Fruit fly (Drosophila melanogaster) whole organism, embryonic: Measurements from ENCODE around the gene CG34265.

Source experiments
- Adf1 ChIP-seq: fragments of 200-800 bp; sonication (Bioruptor generic); IDR thresholded peaks from 2 replicates; pipeline ENCODE4 v1.3.6; 2022; ENCODE audit warnings: missing biosample characterization, missing genetic modification characterization
- Aef1 ChIP-seq: fragments of 200-800 bp; sonication (Bioruptor generic); IDR thresholded peaks from 3 replicates; pipeline ENCODE4 v1.3.6; 2022; ENCODE audit warnings: missing biosample characterization, missing genetic modification characterization
- CG10543 ChIP-seq: fragments of 200-800 bp; sonication (Bioruptor generic); optimal IDR thresholded peaks from 3 replicates; lab custom pipeline; 2017; ENCODE audit warnings: missing biosample characterization, mild to moderate bottlenecking, missing genetic modification characterization, moderate library complexity
- CG11247 ChIP-seq: fragments of 200-800 bp; sonication (Bioruptor generic); IDR thresholded peaks from 2 replicates; pipeline ENCODE4 v1.3.6; 2022; ENCODE audit warnings: missing biosample characterization, missing genetic modification characterization
- CG12155 ChIP-seq: fragments of 200-800 bp; sonication (Bioruptor generic); optimal IDR thresholded peaks from 3 replicates; lab custom pipeline; 2016; ENCODE audit warnings: missing biosample characterization, missing genetic modification characterization
- CG15514 ChIP-seq: fragments of 200-800 bp; sonication (Bioruptor generic); optimal IDR thresholded peaks from 3 replicates; lab custom pipeline; 2017; ENCODE audit warnings: missing biosample characterization, missing genetic modification characterization, mild to moderate bottlenecking, moderate library complexity, missing genetic modification reagents
- CG1603 ChIP-seq: fragments of 200-800 bp; sonication (Bioruptor generic); optimal IDR thresholded peaks from 2 replicates; lab custom pipeline; 2019; ENCODE audit warnings: missing biosample characterization, mild to moderate bottlenecking, missing genetic modification characterization, moderate library complexity
- CG16779 ChIP-seq: fragments of 200-800 bp; sonication (Bioruptor generic); IDR thresholded peaks from 2 replicates; pipeline ENCODE4 v1.3.6; 2022; ENCODE audit warnings: missing biosample characterization, missing genetic modification characterization
- CG17612 ChIP-seq: fragments of 200-800 bp; sonication (Bioruptor generic); IDR thresholded peaks from 2 replicates; pipeline ENCODE4 v1.3.6; 2022; ENCODE audit warnings: missing biosample characterization, missing genetic modification characterization
- CG1832 ChIP-seq: fragments of 200-800 bp; sonication (Bioruptor generic); optimal IDR thresholded peaks from 2 replicates; lab custom pipeline; 2017; ENCODE audit warnings: missing biosample characterization, mild to moderate bottlenecking, missing genetic modification characterization, inconsistent platforms
- CG2129 ChIP-seq: fragments of 200-800 bp; sonication (Bioruptor generic); IDR thresholded peaks from 2 replicates; pipeline ENCODE4 v1.3.6; 2022; ENCODE audit warnings: missing biosample characterization, missing genetic modification characterization; ENCODE audit not compliant: partially characterized antibody
- CG31365 ChIP-seq: fragments of 200-800 bp; sonication (Bioruptor generic); optimal IDR thresholded peaks from 2 replicates; lab custom pipeline; 2018; ENCODE audit warnings: missing biosample characterization, mild to moderate bottlenecking, missing genetic modification characterization
- CG34224 ChIP-seq: fragments of 200-800 bp; sonication (Bioruptor generic); IDR thresholded peaks from 3 replicates; pipeline ENCODE4 v1.3.6; 2022; ENCODE audit warnings: missing biosample characterization, missing genetic modification characterization; ENCODE audit not compliant: partially characterized antibody
- CG43689 ChIP-seq: fragments of 200-800 bp; sonication (Bioruptor generic); IDR thresholded peaks from 2 replicates; pipeline ENCODE4 v1.3.6; 2022; ENCODE audit warnings: missing biosample characterization, missing genetic modification characterization
- CG6254 ChIP-seq: fragments of 200-800 bp; sonication (Bioruptor generic); optimal IDR thresholded peaks from 3 replicates; lab custom pipeline; 2017; ENCODE audit warnings: mild to moderate bottlenecking, missing biosample characterization, missing genetic modification reagents, missing genetic modification characterization
- CG7372 ChIP-seq: fragments of 200-800 bp; sonication (Bioruptor generic); IDR thresholded peaks from 2 replicates; pipeline ENCODE4 v1.3.6; 2022; ENCODE audit warnings: missing biosample characterization, missing genetic modification characterization
- CG8478 ChIP-seq: fragments of >200 bp; optimal IDR thresholded peaks from 2 replicates; lab custom pipeline; 2018
- Gsc ChIP-seq: fragments of 200-800 bp; sonication (Bioruptor generic); IDR thresholded peaks from 2 replicates; pipeline ENCODE4 v1.3.6; 2022; ENCODE audit warnings: missing biosample characterization, missing genetic modification characterization
- HLHmδ ChIP-seq: fragments of 200-800 bp; sonication (Bioruptor generic); optimal IDR thresholded peaks from 2 replicates; lab custom pipeline; 2018; ENCODE audit warnings: missing biosample characterization, mild to moderate bottlenecking, missing genetic modification characterization, moderate library complexity
- HmgD ChIP-seq: fragments of 200-800 bp; sonication (Bioruptor generic); optimal IDR thresholded peaks from 3 replicates; lab custom pipeline; 2016; ENCODE audit warnings: missing biosample characterization, missing genetic modification characterization
- Med ChIP-seq: fragments of 200-800 bp; sonication (Bioruptor generic); peaks from one replicate; lab custom pipeline; 2016; ENCODE audit warnings: missing biosample characterization, missing genetic modification characterization, mild to moderate bottlenecking, inconsistent platforms, moderate library complexity
- Usf ChIP-seq: fragments of 200-800 bp; sonication (Bioruptor generic); optimal IDR thresholded peaks from 2 replicates; lab custom pipeline; 2017; ENCODE audit warnings: missing genotype, missing biosample characterization, missing genetic modification characterization
- YL-1 ChIP-seq: fragments of 200-800 bp; sonication (Bioruptor generic); optimal IDR thresholded peaks from 3 replicates; lab custom pipeline; 2017; ENCODE audit warnings: missing biosample characterization, mild to moderate bottlenecking, missing genetic modification characterization
- cg ChIP-seq: fragments of 200-800 bp; sonication (Bioruptor generic); optimal IDR thresholded peaks from 3 replicates; lab custom pipeline; 2019; ENCODE audit warnings: missing biosample characterization, mild to moderate bottlenecking, missing genetic modification characterization, moderate library complexity
- dan ChIP-seq: fragments of 200-800 bp; sonication (Bioruptor generic); IDR thresholded peaks from 2 replicates; pipeline ENCODE4 v1.3.6; 2022; ENCODE audit warnings: missing biosample characterization, missing genetic modification characterization
- danr ChIP-seq: fragments of 200-800 bp; sonication (Bioruptor generic); IDR thresholded peaks from 2 replicates; pipeline ENCODE4 v1.3.6; 2022; ENCODE audit warnings: missing biosample characterization, missing genetic modification characterization
- fru ChIP-seq: fragments of >200 bp; optimal IDR thresholded peaks from 2 replicates; lab custom pipeline; 2017
- gcm2 ChIP-seq: fragments of 200-800 bp; sonication (Bioruptor generic); optimal IDR thresholded peaks from 2 replicates; lab custom pipeline; 2016; ENCODE audit warnings: missing biosample characterization, missing genetic modification characterization
- hb ChIP-seq: fragments of 200-800 bp; sonication (Bioruptor generic); IDR thresholded peaks from 3 replicates; pipeline ENCODE4 v1.3.6; 2022; ENCODE audit warnings: missing biosample characterization, missing genetic modification characterization; ENCODE audit not compliant: partially characterized antibody
- hkb ChIP-seq, 2 experiments: fragments of 200-800 bp in 1 of 2; fragments of >200 bp in 1 of 2; sonication (Bioruptor generic) in 1 of 2; IDR thresholded peaks in 1 of 2; optimal IDR thresholded peaks in 1 of 2; 2 replicates each; pipeline versions ENCODE4 v1.3.6 to Lab custom; 2017 to 2022; ENCODE audit warnings: missing biosample characterization in 1 of 2, missing genetic modification characterization in 1 of 2
- ind ChIP-seq: fragments of 200-800 bp; sonication (Bioruptor generic); optimal IDR thresholded peaks from 3 replicates; lab custom pipeline; 2016; ENCODE audit warnings: missing biosample characterization, missing genetic modification characterization
- knrl ChIP-seq: fragments of 200-800 bp; sonication (Bioruptor generic); IDR thresholded peaks from 3 replicates; pipeline ENCODE4 v1.3.6; 2022; ENCODE audit warnings: missing biosample characterization, missing genetic modification characterization; ENCODE audit not compliant: partially characterized antibody
- lbe ChIP-seq: fragments of 200-800 bp; sonication (Bioruptor generic); optimal IDR thresholded peaks from 2 replicates; lab custom pipeline; 2016; ENCODE audit warnings: missing biosample characterization, mild to moderate bottlenecking, missing genetic modification characterization
- maf-S ChIP-seq: fragments of 200-800 bp; sonication (Bioruptor generic); optimal IDR thresholded peaks from 2 replicates; lab custom pipeline; 2016; ENCODE audit warnings: missing biosample characterization, missing genetic modification characterization
- nom ChIP-seq: fragments of 200-800 bp; sonication (Bioruptor generic); optimal IDR thresholded peaks from 2 replicates; lab custom pipeline; 2017; ENCODE audit warnings: missing biosample characterization, missing genetic modification characterization, mild to moderate bottlenecking, moderate library complexity, missing genetic modification reagents
- pho ChIP-seq: fragments of 200-800 bp; sonication (Bioruptor generic); optimal IDR thresholded peaks from 2 replicates; lab custom pipeline; 2016; ENCODE audit warnings: missing biosample characterization, missing genetic modification characterization
- pros ChIP-seq: fragments of 200-800 bp; sonication (Bioruptor generic); optimal IDR thresholded peaks from 3 replicates; lab custom pipeline; 2019; ENCODE audit warnings: missing biosample characterization, mild to moderate bottlenecking, missing genetic modification characterization, moderate library complexity
- psq ChIP-seq: fragments of 200-800 bp; sonication (Bioruptor generic); optimal IDR thresholded peaks from 2 replicates; lab custom pipeline; 2017; ENCODE audit warnings: missing biosample characterization, missing genetic modification characterization
- pzg ChIP-seq: fragments of 200-800 bp; sonication (Bioruptor generic); optimal IDR thresholded peaks from 3 replicates; lab custom pipeline; 2018; ENCODE audit warnings: missing biosample characterization, mild to moderate bottlenecking, missing genetic modification characterization, moderate library complexity
- schlank ChIP-seq: fragments of 200-800 bp; sonication (Bioruptor generic); optimal IDR thresholded peaks from 2 replicates; lab custom pipeline; 2018; ENCODE audit warnings: missing biosample characterization, mild to moderate bottlenecking, missing genetic modification characterization
- sens ChIP-seq: fragments of 200-800 bp; sonication (Bioruptor generic); peaks from one replicate; lab custom pipeline; 2016; ENCODE audit warnings: missing biosample characterization, missing genetic modification characterization
- sna ChIP-seq: fragments of 200-800 bp; sonication (Bioruptor generic); IDR thresholded peaks from 2 replicates; pipeline ENCODE4 v1.3.6; 2022; ENCODE audit warnings: missing biosample characterization, missing genetic modification characterization; ENCODE audit not compliant: partially characterized antibody
- so ChIP-seq: fragments of 200-800 bp; sonication (Bioruptor generic); IDR thresholded peaks from 3 replicates; pipeline ENCODE4 v1.3.6; 2022; ENCODE audit warnings: missing biosample characterization, missing genetic modification characterization
- sob ChIP-seq: fragments of 200-800 bp; sonication (Bioruptor generic); IDR thresholded peaks from 2 replicates; pipeline ENCODE4 v1.3.6; 2022; ENCODE audit warnings: missing biosample characterization, missing genetic modification characterization
- sr ChIP-seq: fragments of 200-800 bp; sonication (Bioruptor generic); IDR thresholded peaks from 3 replicates; pipeline ENCODE4 v1.3.6; 2022; ENCODE audit warnings: missing biosample characterization, missing genetic modification characterization
- tgo ChIP-seq: fragments of 200-800 bp; sonication (Bioruptor generic); IDR thresholded peaks from 3 replicates; pipeline ENCODE4 v1.3.6; 2022; ENCODE audit warnings: missing biosample characterization, missing genetic modification characterization
- tx ChIP-seq: fragments of 200-800 bp; sonication (Bioruptor generic); optimal IDR thresholded peaks from 2 replicates; lab custom pipeline; 2016; ENCODE audit warnings: missing biosample characterization, missing genetic modification characterization
- unc-4 ChIP-seq: fragments of 200-800 bp; sonication (Bioruptor generic); IDR thresholded peaks from 2 replicates; pipeline ENCODE4 v1.3.6; 2022; ENCODE audit warnings: missing biosample characterization, missing genetic modification characterization; ENCODE audit not compliant: partially characterized antibody
- zen ChIP-seq: fragments of 200-800 bp; sonication (Bioruptor generic); optimal IDR thresholded peaks from 3 replicates; lab custom pipeline; 2018; ENCODE audit warnings: missing biosample characterization, mild to moderate bottlenecking, missing genetic modification characterization, moderate library complexity
- zen2 ChIP-seq: fragments of 200-800 bp; sonication (Bioruptor generic); IDR thresholded peaks from 3 replicates; pipeline ENCODE4 v1.3.6; 2022; ENCODE audit warnings: missing biosample characterization, missing genetic modification characterization; ENCODE audit not compliant: partially characterized antibody

The CG34265 gene

DNA sequence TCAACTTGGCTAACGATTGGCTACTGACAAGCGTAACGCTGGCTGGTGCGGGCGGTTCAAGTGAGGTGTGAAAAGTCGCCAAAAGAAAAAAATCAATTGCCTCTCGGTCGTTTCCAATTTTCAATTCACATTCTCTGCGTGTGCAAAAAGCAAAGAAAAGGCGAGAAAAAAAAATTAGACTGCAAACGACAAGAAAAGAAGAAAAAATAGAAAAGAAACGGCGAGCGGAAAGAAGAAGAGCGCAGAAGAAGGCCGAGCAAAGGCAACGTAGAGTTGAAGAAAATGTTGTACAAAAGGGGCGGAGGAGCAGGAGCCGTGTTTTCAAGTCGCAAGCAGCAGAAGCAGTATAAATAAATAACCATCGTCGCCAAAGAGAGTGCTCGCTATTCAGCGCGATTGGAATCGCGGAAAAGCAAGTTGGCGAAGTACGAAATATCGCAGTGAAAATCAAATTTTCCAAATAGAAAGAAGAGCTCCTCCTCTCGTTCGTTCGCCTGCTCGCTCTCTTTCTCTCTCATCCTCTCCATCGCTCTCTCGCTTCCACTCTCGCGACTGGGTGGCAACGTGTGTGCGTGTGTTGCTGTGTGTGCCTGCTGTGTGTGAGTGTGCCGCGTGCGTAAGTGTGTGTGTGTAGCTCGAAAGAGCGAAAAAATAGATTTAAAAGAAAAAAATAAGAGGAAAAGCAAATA is 42.3 kb upstream of the CG34265 start (continued):
- TF ChIP-seq CG43689 (GFP tag; lab: Robert Waterston, UW), result no peak
- TF ChIP-seq CG10543 (GFP tag; lab: Kevin White, UChicago), result peak; percentile 23
- no peak for TF ChIP-seq pho (GFP tag; lab: Kevin White, UChicago)
- TF ChIP-seq Aef1 (GFP tag; lab: Robert Waterston, UW), result no peak
- no peak for TF ChIP-seq CG31365
- TF ChIP-seq sob (GFP tag; lab: Robert Waterston, UW), result peak; percentile 20; the same call in 1 of the 2 replicates
- TF ChIP-seq CG7372 (GFP tag; lab: Robert Waterston, UW), result no peak
- TF ChIP-seq unc-4 (GFP tag; lab: Robert Waterston, UW), result 0 out of 2 replicates have a peak, but pooled peaks have one; percentile 21
- TF ChIP-seq Usf (GFP tag; lab: Kevin White, UChicago), result no peak
- no peak for TF ChIP-seq sr (GFP tag; lab: Robert Waterston, UW)
- no peak for TF ChIP-seq maf-S (GFP tag; lab: Kevin White, UChicago)
- TF ChIP-seq YL-1 (GFP tag; lab: Kevin White, UChicago), result peak; percentile 8
- no peak for TF ChIP-seq CG1603 (tag; lab: Kevin White, UChicago)
- TF ChIP-seq tx (GFP tag; lab: Kevin White, UChicago), result no peak
- TF ChIP-seq HmgD (GFP tag; lab: Kevin White, UChicago), result peak; percentile 16
- TF ChIP-seq CG17612 (GFP tag; lab: Robert Waterston, UW), result no peak
- TF ChIP-seq dan, result no peak
- no peak for TF ChIP-seq CG15514 (GFP tag; lab: Kevin White, UChicago)
- no peak for TF ChIP-seq schlank (tag; lab: Kevin White, UChicago)
- TF ChIP-seq Adf1 (GFP tag; lab: Robert Waterston, UW), result peak; percentile 32; the same call in 1 of the 2 replicates
- TF ChIP-seq tgo (GFP tag; lab: Robert Waterston, UW), result no peak
- 0 out of 3 replicates have a peak, but pooled peaks have one; percentile 15 for TF ChIP-seq zen2 (GFP tag; lab: Robert Waterston, UW)
- no peak for TF ChIP-seq hkb (optimal IDR thresholded peaks at IDR 0.05; lab: Kevin White, UChicago)
- TF ChIP-seq hkb (GFP tag; IDR thresholded peaks at IDR 0.05; lab: Robert Waterston, UW), result no peak
- no peak for TF ChIP-seq Gsc (GFP tag; lab: Robert Waterston, UW)
- TF ChIP-seq CG6254 (GFP tag; lab: Kevin White, UChicago), result peak; percentile 20
- no peak for TF ChIP-seq gcm2
- TF ChIP-seq Med (GFP tag; lab: Kevin White, UChicago), result peak; percentile 22
- TF ChIP-seq sna (GFP tag; lab: Robert Waterston, UW), result no peak
- peak; percentile 19 for TF ChIP-seq CG12155 (GFP tag; lab: Kevin White, UChicago)
- TF ChIP-seq CG1832 (GFP tag; lab: Kevin White, UChicago), result peak; percentile 87
- TF ChIP-seq cg, result peak; percentile 100
- TF ChIP-seq danr (GFP tag; lab: Robert Waterston, UW), result no peak
- no peak for TF ChIP-seq so (GFP tag; lab: Robert Waterston, UW)
- peak; percentile 46 for TF ChIP-seq HLHmδ (GFP tag; lab: Kevin White, UChicago)
- TF ChIP-seq pzg (GFP tag; lab: Kevin White, UChicago), result peak; percentile 7
- no peak for TF ChIP-seq CG16779 (GFP tag; lab: Robert Waterston, UW)
- no peak for TF ChIP-seq lbe (GFP tag; lab: Kevin White, UChicago)
- TF ChIP-seq zen (tag; lab: Kevin White, UChicago), result no peak
- peak; percentile 58 for TF ChIP-seq pros
- TF ChIP-seq psq (GFP tag; lab: Kevin White, UChicago), result peak; percentile 18
- TF ChIP-seq CG2129 (GFP tag; lab: Robert Waterston, UW), result no peak
- TF ChIP-seq ind, result no peak
- no peak for TF ChIP-seq fru (lab: Kevin White, UChicago)
- TF ChIP-seq nom, result peak; percentile 68
- TF ChIP-seq knrl (GFP tag; lab: Robert Waterston, UW), result no peak
- TF ChIP-seq CG34224 (GFP tag; lab: Robert Waterston, UW), result no peak; the same call in 1 of the 3 replicates
- peak; percentile 90 for TF ChIP-seq CG8478 (lab: Kevin White, UChicago)
- TF ChIP-seq CG11247, result no peak
- TF ChIP-seq hb (GFP tag; lab: Robert Waterston, UW), result 0 out of 3 replicates have a peak, but pooled peaks have one; percentile 18
- TF ChIP-seq sens (GFP tag; lab: Kevin White, UChicago), result peak; percentile 10
